Fruit fly (Drosophila melanogaster) whole organism, embryonic: ENCODE data around the gene CG42535.

Experiments
- CG12104 ChIP-seq: fragments of 200-800 bp; sonication (Bioruptor generic); optimal IDR thresholded peaks from 3 replicates; lab custom pipeline; 2016; ENCODE audit warnings: missing biosample characterization, missing genetic modification characterization
- CG12219 ChIP-seq: fragments of 200-800 bp; sonication (Bioruptor generic); optimal IDR thresholded peaks from 3 replicates; lab custom pipeline; 2018; ENCODE audit warnings: missing biosample characterization, mild to moderate bottlenecking, missing genetic modification characterization
- CG12391 ChIP-seq: fragments of 200-800 bp; sonication (Bioruptor generic); optimal IDR thresholded peaks from 3 replicates; lab custom pipeline; 2018; ENCODE audit warnings: missing biosample characterization, mild to moderate bottlenecking, missing genetic modification characterization, moderate library complexity
- CG13123 ChIP-seq: fragments of 200-800 bp; sonication (Bioruptor generic); optimal IDR thresholded peaks from 2 replicates; lab custom pipeline; 2016; ENCODE audit warnings: missing biosample characterization, missing genetic modification characterization
- CG14710 ChIP-seq: fragments of 200-800 bp; sonication (Bioruptor generic); optimal IDR thresholded peaks from 3 replicates; lab custom pipeline; 2019; ENCODE audit warnings: missing biosample characterization, mild to moderate bottlenecking, missing genetic modification characterization, moderate library complexity
- CG15696 ChIP-seq: fragments of 200-800 bp; sonication (Bioruptor generic); optimal IDR thresholded peaks from 2 replicates; lab custom pipeline; 2019; ENCODE audit warnings: missing biosample characterization, mild to moderate bottlenecking, missing genetic modification characterization, moderate library complexity
- CG1647 ChIP-seq: fragments of 200-800 bp; sonication (Bioruptor generic); optimal IDR thresholded peaks from 3 replicates; lab custom pipeline; 2016; ENCODE audit warnings: missing biosample characterization, missing genetic modification characterization
- CG16779 ChIP-seq: fragments of 200-800 bp; sonication (Bioruptor generic); IDR thresholded peaks from 2 replicates; pipeline ENCODE4 v1.3.6; 2022; ENCODE audit warnings: missing biosample characterization, missing genetic modification characterization
- CG17612 ChIP-seq: fragments of 200-800 bp; sonication (Bioruptor generic); IDR thresholded peaks from 2 replicates; pipeline ENCODE4 v1.3.6; 2022; ENCODE audit warnings: missing biosample characterization, missing genetic modification characterization
- CG2678 ChIP-seq: fragments of 200-800 bp; sonication (Bioruptor generic); optimal IDR thresholded peaks from 3 replicates; lab custom pipeline; 2019; ENCODE audit warnings: missing biosample characterization, mild to moderate bottlenecking, missing genetic modification characterization, moderate library complexity
- CG31365 ChIP-seq: fragments of 200-800 bp; sonication (Bioruptor generic); optimal IDR thresholded peaks from 2 replicates; lab custom pipeline; 2018; ENCODE audit warnings: missing biosample characterization, mild to moderate bottlenecking, missing genetic modification characterization
- CG3407 ChIP-seq: fragments of 200-800 bp; sonication (Bioruptor generic); optimal IDR thresholded peaks from 2 replicates; lab custom pipeline; 2018; ENCODE audit warnings: missing biosample characterization, mild to moderate bottlenecking, missing genetic modification characterization
- CG42726 ChIP-seq: fragments of 200-800 bp; sonication (Bioruptor generic); IDR thresholded peaks from 2 replicates; pipeline ENCODE4 v1.3.6; 2022; ENCODE audit warnings: missing biosample characterization, missing genetic modification characterization; ENCODE audit not compliant: partially characterized antibody
- CG4820 ChIP-seq: fragments of 200-800 bp; sonication (Bioruptor generic); optimal IDR thresholded peaks from 3 replicates; lab custom pipeline; 2016; ENCODE audit warnings: missing biosample characterization, missing genetic modification characterization
- CG4854 ChIP-seq: fragments of 200-800 bp; sonication (Bioruptor generic); optimal IDR thresholded peaks from 2 replicates; lab custom pipeline; 2016; ENCODE audit warnings: missing biosample characterization, missing genetic modification characterization, inconsistent platforms
- CG6254 ChIP-seq: fragments of 200-800 bp; sonication (Bioruptor generic); optimal IDR thresholded peaks from 3 replicates; lab custom pipeline; 2017; ENCODE audit warnings: mild to moderate bottlenecking, missing biosample characterization, missing genetic modification reagents, missing genetic modification characterization
- CG7786 ChIP-seq: fragments of 200-800 bp; sonication (Bioruptor generic); optimal IDR thresholded peaks from 2 replicates; lab custom pipeline; 2016; ENCODE audit warnings: missing biosample characterization, missing genetic modification characterization
- CG7839 ChIP-seq: fragments of 200-800 bp; sonication (Bioruptor generic); optimal IDR thresholded peaks from 3 replicates; lab custom pipeline; 2018; ENCODE audit warnings: missing biosample characterization, mild to moderate bottlenecking, missing genetic modification characterization, moderate library complexity
- CG8281 ChIP-seq: fragments of 200-800 bp; sonication (Bioruptor generic); optimal IDR thresholded peaks from 2 replicates; lab custom pipeline; 2018; ENCODE audit warnings: missing biosample characterization, mild to moderate bottlenecking, missing genetic modification characterization, moderate library complexity
- CG8765 ChIP-seq: fragments of 200-800 bp; sonication (Bioruptor generic); IDR thresholded peaks from 2 replicates; pipeline ENCODE4 v1.3.6; 2022; ENCODE audit warnings: missing biosample characterization, missing genetic modification characterization
- Ets65A ChIP-seq: fragments of 200-800 bp; sonication (Bioruptor generic); peaks from one replicate; lab custom pipeline; 2016; ENCODE audit warnings: missing biosample characterization, missing genetic modification characterization
- Jarid2 ChIP-seq: fragments of 200-800 bp; sonication (Bioruptor generic); optimal IDR thresholded peaks from 3 replicates; lab custom pipeline; 2017; ENCODE audit warnings: mild to moderate bottlenecking, missing biosample characterization, missing genetic modification reagents, missing genetic modification characterization
- MTF-1 ChIP-seq: fragments of 200-800 bp; sonication (Bioruptor generic); optimal IDR thresholded peaks from 2 replicates; lab custom pipeline; 2018; ENCODE audit warnings: missing biosample characterization, mild to moderate bottlenecking, missing genetic modification characterization, borderline replicate concordance
- Med ChIP-seq: fragments of 200-800 bp; sonication (Bioruptor generic); peaks from one replicate; lab custom pipeline; 2016; ENCODE audit warnings: missing biosample characterization, missing genetic modification characterization, mild to moderate bottlenecking, inconsistent platforms, moderate library complexity
- Meics ChIP-seq: fragments of 200-800 bp; sonication (Bioruptor generic); optimal IDR thresholded peaks from 2 replicates; lab custom pipeline; 2017; ENCODE audit warnings: missing biosample characterization, mild to moderate bottlenecking, missing genetic modification characterization
- PHDP ChIP-seq: fragments of 200-800 bp; sonication (Bioruptor generic); optimal IDR thresholded peaks from 3 replicates; lab custom pipeline; 2018; ENCODE audit warnings: missing biosample characterization, mild to moderate bottlenecking, missing genetic modification characterization, moderate library complexity
- Xbp1 ChIP-seq: fragments of 200-800 bp; sonication (Bioruptor generic); optimal IDR thresholded peaks from 3 replicates; lab custom pipeline; 2016; ENCODE audit warnings: missing biosample characterization, mild to moderate bottlenecking, missing genetic modification characterization
- al ChIP-seq: fragments of 200-800 bp; sonication (Bioruptor generic); IDR thresholded peaks from 2 replicates; pipeline ENCODE4 v1.3.6; 2022; ENCODE audit warnings: missing biosample characterization, missing genetic modification characterization
- aop ChIP-seq: fragments of 200-800 bp; sonication (Bioruptor generic); IDR thresholded peaks from 2 replicates; pipeline ENCODE4 v1.3.6; 2022; ENCODE audit warnings: missing biosample characterization, missing genetic modification characterization
- chm ChIP-seq: fragments of 200-800 bp; sonication (Bioruptor generic); IDR thresholded peaks from 2 replicates; pipeline ENCODE4 v1.3.6; 2022; ENCODE audit warnings: missing biosample characterization, missing genetic modification characterization
- croc ChIP-seq: fragments of 200-800 bp; sonication (Bioruptor generic); conservative IDR thresholded peaks from 3 replicates; pipeline ENCODE4 v1.3.6; 2022; ENCODE audit warnings: missing biosample characterization, missing genetic modification characterization
- danr ChIP-seq: fragments of 200-800 bp; sonication (Bioruptor generic); IDR thresholded peaks from 2 replicates; pipeline ENCODE4 v1.3.6; 2022; ENCODE audit warnings: missing biosample characterization, missing genetic modification characterization
- emc ChIP-seq: fragments of 200-800 bp; sonication (Bioruptor generic); optimal IDR thresholded peaks from 2 replicates; lab custom pipeline; 2016; ENCODE audit warnings: missing biosample characterization, missing genetic modification characterization
- gcm2 ChIP-seq: fragments of 200-800 bp; sonication (Bioruptor generic); optimal IDR thresholded peaks from 2 replicates; lab custom pipeline; 2016; ENCODE audit warnings: missing biosample characterization, missing genetic modification characterization
- grau ChIP-seq: fragments of 200-800 bp; optimal IDR thresholded peaks from 3 replicates; lab custom pipeline; 2019; ENCODE audit warnings: missing biosample characterization, mild to moderate bottlenecking, missing genetic modification characterization, moderate library complexity
- gro ChIP-seq: fragments of 200-800 bp; sonication (Bioruptor generic); optimal IDR thresholded peaks from 2 replicates; lab custom pipeline; 2016; ENCODE audit warnings: missing biosample characterization, missing genetic modification characterization
- gsb ChIP-seq: fragments of 200-800 bp; sonication (Bioruptor generic); IDR thresholded peaks from 2 replicates; pipeline ENCODE4 v1.3.6; 2022; ENCODE audit warnings: missing biosample characterization, missing genetic modification characterization
- hkb ChIP-seq, 2 experiments: fragments of 200-800 bp in 1 of 2; fragments of >200 bp in 1 of 2; sonication (Bioruptor generic) in 1 of 2; IDR thresholded peaks in 1 of 2; optimal IDR thresholded peaks in 1 of 2; 2 replicates each; pipeline versions ENCODE4 v1.3.6 to Lab custom; 2017 to 2022; ENCODE audit warnings: missing biosample characterization in 1 of 2, missing genetic modification characterization in 1 of 2
- kni ChIP-seq: fragments of 200-800 bp; sonication (Bioruptor generic); optimal IDR thresholded peaks from 3 replicates; lab custom pipeline; 2017; ENCODE audit warnings: mild to moderate bottlenecking, missing biosample characterization, missing genetic modification reagents, missing genetic modification characterization
- nerfin-2 ChIP-seq: fragments of 200-800 bp; sonication (Bioruptor generic); IDR thresholded peaks from 2 replicates; pipeline ENCODE4 v1.3.6; 2022; ENCODE audit warnings: missing biosample characterization, missing genetic modification characterization; ENCODE audit not compliant: partially characterized antibody
- odd ChIP-seq: fragments of 200-800 bp; sonication (Bioruptor generic); optimal IDR thresholded peaks from 2 replicates; lab custom pipeline; 2017; ENCODE audit warnings: missing biosample characterization, mild to moderate bottlenecking, missing genetic modification characterization
- psq ChIP-seq: fragments of 200-800 bp; sonication (Bioruptor generic); optimal IDR thresholded peaks from 2 replicates; lab custom pipeline; 2017; ENCODE audit warnings: missing biosample characterization, missing genetic modification characterization
- pzg ChIP-seq: fragments of 200-800 bp; sonication (Bioruptor generic); optimal IDR thresholded peaks from 3 replicates; lab custom pipeline; 2018; ENCODE audit warnings: missing biosample characterization, mild to moderate bottlenecking, missing genetic modification characterization, moderate library complexity
- ro ChIP-seq: fragments of 200-800 bp; sonication (Bioruptor generic); IDR thresholded peaks from 2 replicates; pipeline ENCODE4 v1.3.6; 2022; ENCODE audit warnings: missing biosample characterization, missing genetic modification characterization
- sens-2 ChIP-seq: fragments of 200-800 bp; sonication (Bioruptor generic); IDR thresholded peaks from 2 replicates; pipeline ENCODE4 v1.3.6; 2022; ENCODE audit warnings: missing biosample characterization, missing genetic modification characterization
- seq ChIP-seq: fragments of 200-800 bp; sonication (Bioruptor generic); IDR thresholded peaks from 2 replicates; pipeline ENCODE4 v1.3.6; 2022; ENCODE audit warnings: missing biosample characterization, missing genetic modification characterization
- tna ChIP-seq: fragments of 200-800 bp; sonication (Bioruptor generic); IDR thresholded peaks from 2 replicates; pipeline ENCODE4 v1.3.6; 2022; ENCODE audit warnings: missing biosample characterization, missing genetic modification characterization; ENCODE audit not compliant: partially characterized antibody
- trem ChIP-seq: fragments of 200-800 bp; optimal IDR thresholded peaks from 3 replicates; lab custom pipeline; 2019; ENCODE audit warnings: missing biosample characterization, mild to moderate bottlenecking, missing genetic modification characterization, moderate library complexity
- wek ChIP-seq: fragments of 200-800 bp; sonication (Bioruptor generic); optimal IDR thresholded peaks from 3 replicates; lab custom pipeline; 2018; ENCODE audit warnings: missing biosample characterization, mild to moderate bottlenecking, missing genetic modification characterization, moderate library complexity

CG42535 gene

DNA sequence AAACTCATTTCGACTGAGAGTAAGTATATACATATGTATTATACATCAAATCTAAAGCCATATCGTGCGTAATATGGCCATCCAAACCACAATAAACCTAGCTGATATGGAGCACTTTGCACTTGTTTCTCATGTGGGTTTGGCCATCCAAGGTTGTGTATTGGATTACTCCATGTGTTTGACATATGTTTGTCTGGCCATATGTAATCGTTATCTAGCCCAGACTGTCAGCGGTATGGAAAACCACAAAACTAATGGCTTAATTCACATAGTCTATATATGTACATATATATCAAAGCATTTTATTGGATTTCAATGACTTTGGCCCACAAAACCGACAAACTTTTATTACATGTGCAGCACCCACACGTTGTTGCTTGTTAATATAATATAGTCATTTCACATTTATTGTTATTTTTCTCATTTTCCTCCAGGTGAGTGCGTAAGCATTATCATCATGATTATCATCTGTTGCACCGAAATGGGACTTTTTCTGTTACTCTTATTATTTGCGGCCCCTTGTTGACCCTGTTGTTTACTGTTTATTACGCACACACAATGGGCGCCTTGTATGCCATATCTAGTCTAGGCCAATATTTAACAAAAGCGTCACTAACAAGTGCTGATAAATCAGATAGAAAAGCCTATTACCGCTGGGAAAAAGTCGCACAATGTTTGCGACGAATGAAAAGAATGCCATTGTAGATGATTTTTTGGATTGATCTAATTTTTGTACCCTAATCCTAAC is 25.9 kb upstream of the CG42535 start (continued):
- TF ChIP-seq MTF-1 (GFP tag; lab: Kevin White, UChicago), result peak; percentile 88
- TF ChIP-seq kni (GFP tag; lab: Kevin White, UChicago), result no peak
- TF ChIP-seq CG15696 (tag; lab: Kevin White, UChicago), result peak; percentile 45
- no peak for TF ChIP-seq sens-2 (GFP tag; lab: Robert Waterston, UW)
- peak; percentile 71 for TF ChIP-seq CG1647 (GFP tag; lab: Kevin White, UChicago)
- peak; percentile 36 for TF ChIP-seq CG6254 (GFP tag; lab: Kevin White, UChicago)
- peak; percentile 2 for TF ChIP-seq emc (GFP tag; lab: Kevin White, UChicago)
- peak; percentile 59 for TF ChIP-seq Jarid2
- TF ChIP-seq CG8765, result no peak
- TF ChIP-seq CG7786 (GFP tag; lab: Kevin White, UChicago), result peak; percentile 26
- peak; percentile 75 for TF ChIP-seq PHDP (tag; lab: Kevin White, UChicago)
- TF ChIP-seq hkb (optimal IDR thresholded peaks at IDR 0.05; lab: Kevin White, UChicago), result no peak
- TF ChIP-seq hkb (GFP tag; IDR thresholded peaks at IDR 0.05; lab: Robert Waterston, UW), result peak; percentile 76
- no peak for TF ChIP-seq croc (GFP tag; lab: Robert Waterston, UW)
- peak; percentile 36 for TF ChIP-seq gro
- peak; percentile 69 for TF ChIP-seq CG13123 (GFP tag; lab: Kevin White, UChicago)
- TF ChIP-seq pzg, result no peak
- peak; percentile 46 for TF ChIP-seq CG12391 (tag; lab: Kevin White, UChicago)
- peak; percentile 56 for TF ChIP-seq CG12219 (GFP tag; lab: Kevin White, UChicago)
- TF ChIP-seq psq (GFP tag; lab: Kevin White, UChicago), result peak; percentile 51
- peak; percentile 23; the same call in 1 of the 2 replicates for TF ChIP-seq chm (GFP tag; lab: Robert Waterston, UW)
- TF ChIP-seq CG4820 (GFP tag; lab: Kevin White, UChicago), result peak; percentile 10
- peak; percentile 81 for TF ChIP-seq CG2678 (tag; lab: Kevin White, UChicago)
- no peak for TF ChIP-seq al
- TF ChIP-seq CG4854, result peak; percentile 64
- TF ChIP-seq danr (GFP tag; lab: Robert Waterston, UW), result no peak
- TF ChIP-seq gsb (GFP tag; lab: Robert Waterston, UW), result no peak
- peak; percentile 0 for TF ChIP-seq trem
- peak; percentile 77 for TF ChIP-seq wek (GFP tag; lab: Kevin White, UChicago)
- TF ChIP-seq Med (GFP tag; lab: Kevin White, UChicago), result peak; percentile 96
- no peak for TF ChIP-seq tna (GFP tag; lab: Robert Waterston, UW)
- TF ChIP-seq grau, result peak; percentile 43
- peak; percentile 64; the same call in 1 of the 2 replicates for TF ChIP-seq seq (GFP tag; lab: Robert Waterston, UW)
- TF ChIP-seq CG3407, result peak; percentile 80
- peak; percentile 4 for TF ChIP-seq Xbp1 (GFP tag; lab: Kevin White, UChicago)
- TF ChIP-seq nerfin-2 (GFP tag; lab: Robert Waterston, UW), result no peak
- TF ChIP-seq CG14710 (tag; lab: Kevin White, UChicago), result peak; percentile 41
- TF ChIP-seq CG31365 (tag; lab: Kevin White, UChicago), result peak; percentile 72
- no peak for TF ChIP-seq CG17612 (GFP tag; lab: Robert Waterston, UW)
- no peak for TF ChIP-seq CG16779
- TF ChIP-seq odd (GFP tag; lab: Kevin White, UChicago), result peak; percentile 70
- TF ChIP-seq CG7839, result peak; percentile 11
- TF ChIP-seq CG42726 (GFP tag; lab: Robert Waterston, UW), result no peak
- TF ChIP-seq ro, result no peak
- TF ChIP-seq CG12104 (GFP tag; lab: Kevin White, UChicago), result peak; percentile 38
- TF ChIP-seq Ets65A, result no peak
- peak; percentile 40 for TF ChIP-seq CG8281 (tag; lab: Kevin White, UChicago)
- TF ChIP-seq Meics (GFP tag; lab: Kevin White, UChicago), result peak; percentile 74
- no peak for TF ChIP-seq aop (GFP tag; lab: Robert Waterston, UW)
- no peak for TF ChIP-seq gcm2
